Fruit fly (Drosophila melanogaster): Measurements from ENCODE around the gene CG14340.
A peak's percentile ranks its signal among the peaks of the same experiment; 100 is the strongest.

dm6 chr2L:1073530-1073929, 39.2 kb upstream of the CG14340 start:
- TF ChIP-seq Blimp-1 (GFP tag; optimal IDR thresholded peaks at IDR 0.05) = no peak
- TF ChIP-seq acj6 (GFP tag; optimal IDR thresholded peaks at IDR 0.05) = peak; percentile 27
- no peak for TF ChIP-seq vri (GFP tag; optimal IDR thresholded peaks at IDR 0.05)
- TF ChIP-seq Gug (GFP tag; IDR thresholded peaks at IDR 0.05) = 0 out of 2 replicates have a peak, but pooled peaks have one; percentile 23
- TF ChIP-seq CG11902 (GFP tag; optimal IDR thresholded peaks at IDR 0.05) = no peak
- peak; percentile 17 for TF ChIP-seq net (GFP tag; optimal IDR thresholded peaks at IDR 0.05)
- peak; percentile 43 for TF ChIP-seq CG6276 (GFP tag; optimal IDR thresholded peaks at IDR 0.05)
- TF ChIP-seq Sox102F (GFP tag; optimal IDR thresholded peaks at IDR 0.05) = no peak
- peak; percentile 12 for TF ChIP-seq lz (GFP tag; optimal IDR thresholded peaks at IDR 0.05)
- TF ChIP-seq CG8119 (GFP tag; IDR thresholded peaks at IDR 0.05) = peak; percentile 67
- TF ChIP-seq CG3032 (tag; optimal IDR thresholded peaks at IDR 0.05) = no peak
- no peak for TF ChIP-seq Lpt (GFP tag; optimal IDR thresholded peaks at IDR 0.05)
- no peak for TF ChIP-seq CG6792 (GFP tag; optimal IDR thresholded peaks at IDR 0.05)
- TF ChIP-seq CG6808 (GFP tag; optimal IDR thresholded peaks at IDR 0.05) = no peak
